Fruit fly (Drosophila melanogaster): Measurements from ENCODE around the gene pr.

Gene pr

DNA sequence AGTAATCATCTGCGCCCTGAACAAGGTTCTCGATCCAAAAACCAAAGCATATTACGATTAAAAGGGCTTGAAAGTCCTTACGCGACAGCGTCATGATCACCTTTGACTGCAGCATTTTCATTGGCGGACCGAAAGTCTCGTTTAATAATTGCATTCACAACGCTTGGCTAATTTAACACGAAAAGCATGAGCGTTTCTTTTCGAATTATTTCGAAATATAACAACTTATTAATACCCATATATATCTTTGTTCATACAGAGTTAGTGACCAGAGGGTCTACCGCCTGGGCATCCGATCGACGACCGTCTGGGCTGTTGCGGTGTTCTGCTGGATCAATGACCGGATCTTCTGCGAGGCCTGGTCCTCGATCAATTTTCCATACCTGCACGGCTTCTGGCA is 3.2 kb downstream of the pr start, which contains the start of gene CG10730:
Gene CG10730 (minus strand): TSS at position 101 of the 400 bp plus-strand sequence.
- TF ChIP-seq EcR (GFP tag; optimal IDR thresholded peaks at IDR 0.05), result no peak
- no peak for TF ChIP-seq pan (optimal IDR thresholded peaks at IDR 0.05)
- TF ChIP-seq Dll (optimal IDR thresholded peaks at IDR 0.05), result no peak
- no peak for TF ChIP-seq CG8478 (optimal IDR thresholded peaks at IDR 0.05)
- no peak for TF ChIP-seq usp (GFP tag; optimal IDR thresholded peaks at IDR 0.05)
- no peak for TF ChIP-seq psq (optimal IDR thresholded peaks at IDR 0.05)

DNA sequence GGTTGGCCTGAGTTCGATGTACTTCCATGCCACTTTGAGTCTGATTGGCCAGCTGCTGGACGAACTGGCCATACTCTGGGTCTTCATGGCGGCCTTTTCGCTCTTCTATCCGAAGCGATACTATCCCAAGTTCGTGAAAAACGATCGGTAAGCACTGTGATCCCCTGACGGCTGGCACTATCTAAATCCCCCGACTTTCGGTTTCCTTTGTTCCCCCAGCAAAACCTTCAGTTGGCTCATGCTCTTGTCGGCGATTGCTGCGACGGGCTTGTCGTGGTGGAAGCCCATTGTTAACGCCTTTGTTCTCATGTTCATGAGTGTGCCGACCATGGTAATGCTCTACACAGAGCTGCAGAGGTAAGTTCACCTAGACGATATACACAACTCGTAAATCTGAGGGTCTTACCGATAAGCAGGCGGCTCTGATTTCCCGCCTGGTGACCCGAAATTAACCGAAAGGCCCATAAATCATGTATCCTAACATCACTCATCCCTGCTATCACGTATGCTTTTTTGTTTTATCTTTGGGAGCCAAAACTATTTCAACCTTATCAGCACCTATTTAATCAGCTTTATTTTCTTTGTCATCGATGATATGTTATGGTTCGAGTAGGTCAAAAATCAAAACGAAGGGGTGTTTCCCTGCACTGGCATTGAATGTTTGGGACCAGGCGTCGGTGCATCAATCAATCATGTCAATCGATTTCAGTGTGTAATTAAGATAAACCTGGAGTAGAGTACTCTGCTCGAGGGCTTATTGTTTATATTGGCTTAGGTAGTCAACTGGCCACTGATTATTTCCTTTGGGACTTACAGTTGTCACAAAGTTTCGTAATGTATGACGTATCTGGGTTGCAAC is 5.9 kb downstream of the pr start:
- TF ChIP-seq psq (optimal IDR thresholded peaks at IDR 0.05) (no peak), usp (GFP tag; optimal IDR thresholded peaks at IDR 0.05) (no peak), EcR (GFP tag; optimal IDR thresholded peaks at IDR 0.05) (no peak), Dll (optimal IDR thresholded peaks at IDR 0.05) (no peak), CG8478 (optimal IDR thresholded peaks at IDR 0.05) (no peak), pan (optimal IDR thresholded peaks at IDR 0.05) (no peak)

DNA sequence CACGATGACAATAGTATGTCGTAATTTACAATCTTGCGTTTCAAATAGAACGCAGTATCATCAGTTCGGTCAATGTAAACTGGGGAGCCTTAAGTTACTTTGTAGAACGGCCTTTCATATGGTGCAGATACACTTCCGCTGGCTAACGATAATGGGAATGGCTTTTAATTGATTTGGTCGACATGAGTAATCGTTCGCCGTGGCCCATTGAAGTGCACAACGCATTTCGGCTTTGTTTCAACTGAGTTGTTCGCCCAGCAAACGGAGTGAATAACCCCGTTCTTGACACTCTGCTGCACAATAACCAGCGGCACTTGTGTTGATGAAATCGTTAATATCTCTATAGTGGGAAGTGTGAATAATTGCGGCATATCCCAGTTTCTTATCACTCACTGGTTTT is 7.3 kb downstream of the pr start:
- TF ChIP-seq EcR (GFP tag; optimal IDR thresholded peaks at IDR 0.05) (no peak), pan (optimal IDR thresholded peaks at IDR 0.05) (no peak), Dll (optimal IDR thresholded peaks at IDR 0.05) (no peak), psq (optimal IDR thresholded peaks at IDR 0.05) (no peak), usp (GFP tag; optimal IDR thresholded peaks at IDR 0.05) (no peak), CG8478 (optimal IDR thresholded peaks at IDR 0.05) (no peak)

DNA sequence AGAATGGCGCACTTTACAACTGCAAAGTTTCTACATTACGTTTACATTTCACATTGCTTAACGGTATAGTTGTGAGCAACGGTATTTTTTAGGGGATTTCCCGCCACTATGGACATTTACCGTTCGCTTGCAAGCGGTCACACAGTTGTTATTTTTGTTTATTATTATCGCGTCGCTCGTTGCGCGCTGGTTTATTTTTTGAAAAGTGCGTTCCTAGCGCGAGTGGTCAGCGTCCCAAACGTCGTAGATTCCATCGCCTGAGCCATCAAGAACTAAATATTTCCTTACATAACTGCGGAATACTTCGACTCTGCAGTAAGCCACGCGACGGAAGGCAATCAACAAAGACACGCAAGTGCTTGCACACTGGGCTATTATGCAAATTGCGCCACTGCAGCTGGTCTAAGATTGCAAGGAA is 9.0 kb downstream of the pr start, which contains the start of gene bwa:
Gene bwa (plus strand): TSS at position 159 of the 418 bp plus-strand sequence.
- TF ChIP-seq Dll (optimal IDR thresholded peaks at IDR 0.05), result no peak
- no peak for TF ChIP-seq pan (optimal IDR thresholded peaks at IDR 0.05)
- TF ChIP-seq usp (GFP tag; optimal IDR thresholded peaks at IDR 0.05), result no peak
- TF ChIP-seq EcR (GFP tag; optimal IDR thresholded peaks at IDR 0.05), result no peak
- no peak for TF ChIP-seq psq (optimal IDR thresholded peaks at IDR 0.05)
- TF ChIP-seq CG8478 (optimal IDR thresholded peaks at IDR 0.05), result no peak

DNA sequence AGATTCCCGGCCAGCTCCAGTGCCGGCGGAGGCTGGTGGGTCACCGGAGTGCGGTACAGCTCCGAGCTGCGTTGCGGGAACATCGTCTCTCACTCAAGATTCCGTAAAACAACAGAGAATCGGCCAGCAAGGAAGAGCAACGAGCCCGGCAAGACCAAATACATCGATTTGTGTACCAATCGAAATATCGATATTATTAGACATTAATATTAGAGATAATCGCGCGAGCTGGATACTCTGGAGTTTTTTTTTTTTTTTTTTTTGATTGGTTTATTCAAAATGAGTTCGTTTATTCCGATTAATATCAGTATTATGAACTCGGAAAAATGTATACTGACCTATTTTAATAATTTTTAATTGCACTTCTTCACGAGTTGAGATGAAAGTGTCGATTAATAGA is 9.7 kb downstream of the pr start, which contains the start of gene vls:
Gene vls (minus strand): TSS at position 164 of the 400 bp plus-strand sequence.
- TF ChIP-seq EcR (GFP tag; optimal IDR thresholded peaks at IDR 0.05) (no peak), psq (optimal IDR thresholded peaks at IDR 0.05) (no peak), usp (GFP tag; optimal IDR thresholded peaks at IDR 0.05) (no peak), pan (optimal IDR thresholded peaks at IDR 0.05) (no peak), CG8478 (optimal IDR thresholded peaks at IDR 0.05) (no peak), Dll (optimal IDR thresholded peaks at IDR 0.05) (no peak)

DNA sequence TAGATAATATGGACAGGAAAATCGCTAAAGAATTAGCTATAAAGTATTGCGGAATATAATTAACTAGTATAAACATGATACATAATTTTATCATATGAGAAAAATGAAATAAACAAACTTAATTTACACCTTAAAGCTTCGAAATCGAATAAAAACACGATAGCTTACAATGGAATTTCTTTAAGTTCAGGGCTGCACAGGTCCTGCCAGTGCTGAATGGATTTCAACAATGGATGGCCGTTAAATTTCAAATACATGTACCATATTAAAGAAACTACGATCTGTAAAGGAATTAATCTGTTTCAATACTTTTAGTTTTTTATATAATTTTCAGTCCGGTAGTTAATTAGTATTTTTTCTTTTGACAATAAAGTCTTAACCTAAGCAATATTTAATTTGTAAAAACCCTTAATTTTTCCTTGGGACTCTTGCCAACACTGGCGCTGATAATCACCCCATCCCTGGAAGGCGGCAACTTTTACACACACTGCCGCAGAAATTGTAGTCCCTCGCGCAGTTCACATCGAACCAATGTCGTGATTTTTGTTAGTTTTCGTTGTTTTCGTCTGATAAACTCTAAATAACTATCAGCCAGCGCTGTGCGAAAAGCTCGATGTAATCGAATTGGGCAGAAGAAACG is 14.1 kb downstream of the pr start, which contains the start of the genes barr and lok:
Gene barr (minus strand): TSS at position 353 of the 640 bp plus-strand sequence.
Gene lok (plus strand): TSS at position 405 of the 640 bp plus-strand sequence.
- TF ChIP-seq CG8478 (optimal IDR thresholded peaks at IDR 0.05), result no peak

DNA sequence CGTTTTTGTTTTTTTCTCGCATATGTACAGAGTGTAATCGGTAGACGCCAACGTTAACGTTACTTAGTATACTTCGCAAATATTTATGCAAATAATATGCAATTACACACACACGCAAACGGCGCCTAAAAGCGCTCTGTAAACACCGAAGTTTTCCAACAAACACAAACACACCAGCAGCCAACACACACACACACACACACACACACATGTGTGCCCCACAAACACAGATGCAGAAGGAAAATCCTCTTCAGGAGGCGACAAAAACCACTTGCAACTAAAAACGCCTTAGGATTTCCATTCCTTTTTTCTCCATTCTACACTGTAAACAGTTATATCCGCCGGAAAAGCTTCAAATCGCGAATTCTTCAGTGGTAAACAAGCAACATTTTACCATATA is 17.9 kb downstream of the pr start:
- TF ChIP-seq pan (optimal IDR thresholded peaks at IDR 0.05) (no peak), EcR (GFP tag; optimal IDR thresholded peaks at IDR 0.05) (no peak), CG8478 (optimal IDR thresholded peaks at IDR 0.05) (no peak), psq (optimal IDR thresholded peaks at IDR 0.05) (no peak), usp (GFP tag; optimal IDR thresholded peaks at IDR 0.05) (no peak), Dll (optimal IDR thresholded peaks at IDR 0.05) (no peak)

DNA sequence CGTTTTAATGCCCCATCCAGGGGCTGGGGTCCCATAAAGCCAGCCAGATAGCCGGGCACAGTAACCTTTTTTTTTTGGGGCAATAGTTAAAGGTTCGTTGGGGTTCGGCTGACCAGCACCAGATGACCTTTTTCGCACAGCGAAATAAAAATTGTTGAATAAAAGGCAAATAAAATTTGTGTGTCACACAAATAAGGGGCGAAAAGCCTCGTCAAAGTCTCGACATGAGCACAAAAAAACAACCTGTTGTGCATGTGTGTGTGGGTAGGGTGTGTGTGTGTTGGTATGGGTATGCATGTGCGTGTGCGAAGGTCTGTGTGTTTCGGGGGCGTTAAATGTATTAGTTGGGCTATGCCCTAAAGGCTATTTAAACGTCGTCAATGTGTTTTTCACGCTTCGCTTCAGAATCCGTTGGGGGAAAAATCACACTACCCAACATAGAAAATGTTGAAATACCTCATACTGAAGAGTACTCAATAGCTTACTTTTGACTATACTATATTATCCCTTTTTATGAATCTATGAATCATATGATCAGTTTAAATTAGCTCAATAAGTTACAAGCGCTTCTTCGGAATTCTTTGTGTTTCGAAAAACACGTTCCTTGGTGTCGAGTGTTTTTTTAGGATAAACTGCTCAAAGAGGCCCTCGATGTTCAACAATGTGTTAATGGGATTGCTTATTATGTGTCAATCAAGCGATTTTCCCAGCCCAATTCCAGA is 23.9 kb downstream of the pr start:
- TF ChIP-seq usp (GFP tag; optimal IDR thresholded peaks at IDR 0.05) (no peak), EcR (GFP tag; optimal IDR thresholded peaks at IDR 0.05) (no peak), pan (optimal IDR thresholded peaks at IDR 0.05) (no peak), Dll (optimal IDR thresholded peaks at IDR 0.05) (no peak), CG8478 (optimal IDR thresholded peaks at IDR 0.05) (no peak), psq (optimal IDR thresholded peaks at IDR 0.05) (no peak)

DNA sequence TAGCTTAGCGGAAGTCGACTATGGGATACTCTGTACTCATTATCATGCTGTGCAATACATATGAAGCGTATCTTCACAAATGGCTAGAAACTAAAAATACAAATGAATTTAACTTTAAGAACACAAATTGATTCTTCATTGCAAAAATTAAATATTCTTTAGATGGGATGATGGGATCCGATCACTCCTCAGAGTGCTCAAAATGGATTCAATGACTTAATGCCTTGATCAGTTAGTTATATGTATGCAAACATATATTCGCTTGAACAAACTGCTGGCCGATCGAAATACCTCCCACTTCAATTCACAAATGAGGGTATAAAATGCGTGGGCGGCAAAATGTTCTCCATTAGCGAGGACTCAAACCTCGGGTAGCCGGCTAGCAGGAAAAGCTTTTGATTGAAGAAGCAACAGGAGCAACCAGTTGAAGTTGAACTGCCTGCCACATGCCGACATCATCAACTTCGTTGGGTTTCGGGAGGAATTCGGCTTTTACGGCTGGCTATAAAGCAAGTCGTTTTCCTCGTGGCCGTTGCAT is 47.8 kb downstream of the pr start, which contains the start of gene sNPF:
Gene sNPF (plus strand): TSS at position 534 of the 538 bp plus-strand sequence.
- no peak for TF ChIP-seq usp (GFP tag; optimal IDR thresholded peaks at IDR 0.05)
- TF ChIP-seq pan (optimal IDR thresholded peaks at IDR 0.05), result peak; percentile 27
- TF ChIP-seq psq (optimal IDR thresholded peaks at IDR 0.05), result no peak
- no peak for TF ChIP-seq EcR (GFP tag; optimal IDR thresholded peaks at IDR 0.05)
- TF ChIP-seq CG8478 (optimal IDR thresholded peaks at IDR 0.05), result no peak
- no peak for TF ChIP-seq Dll (optimal IDR thresholded peaks at IDR 0.05)

DNA sequence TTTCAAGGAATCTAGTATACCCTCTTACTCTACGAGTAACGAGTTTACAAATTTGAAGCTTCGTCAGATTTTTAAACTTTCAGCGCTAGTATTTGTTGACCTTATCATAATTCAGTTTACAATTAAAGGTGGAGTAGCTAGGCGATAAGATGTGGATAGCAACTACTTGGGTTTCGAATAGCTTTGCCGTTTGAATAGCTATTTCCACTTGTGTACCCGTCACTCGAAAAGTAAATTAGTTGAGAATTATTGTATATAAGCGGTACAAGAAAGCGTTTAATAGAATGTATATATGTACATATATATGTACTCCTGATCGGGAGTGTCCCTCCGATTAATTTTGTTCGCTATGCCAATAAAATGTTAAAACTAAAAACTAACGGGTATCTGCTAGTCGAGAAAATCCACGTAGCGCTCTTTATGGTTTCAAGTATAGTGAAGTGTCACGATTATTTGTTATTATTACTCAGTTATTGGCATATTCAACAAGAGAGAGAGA is 48.9 kb downstream of the pr start:
- TF ChIP-seq pan (optimal IDR thresholded peaks at IDR 0.05) (no peak), CG8478 (optimal IDR thresholded peaks at IDR 0.05) (no peak), Dll (optimal IDR thresholded peaks at IDR 0.05) (no peak), psq (optimal IDR thresholded peaks at IDR 0.05) (no peak), EcR (GFP tag; optimal IDR thresholded peaks at IDR 0.05) (no peak), usp (GFP tag; optimal IDR thresholded peaks at IDR 0.05) (no peak)

DNA sequence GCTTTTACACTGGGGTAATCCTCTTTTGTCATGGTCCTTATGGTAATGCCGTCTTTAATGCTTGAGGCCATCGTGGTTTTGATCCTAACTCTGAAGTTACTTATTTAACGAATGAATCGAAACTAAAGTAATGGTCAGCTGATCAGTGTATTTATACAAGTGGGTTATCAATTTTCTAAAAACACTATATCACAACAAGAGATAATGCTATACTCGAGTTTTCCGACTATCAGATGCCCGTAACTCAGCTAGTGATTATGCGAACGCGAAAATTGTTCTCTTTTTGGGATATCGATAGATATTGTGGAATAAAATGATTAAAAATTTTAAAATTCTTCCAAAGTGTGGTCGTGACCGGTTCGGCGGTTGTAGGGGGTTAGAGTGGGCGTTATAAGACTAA is 49.5 kb downstream of the pr start, which contains the start of gene AANATL3:
Gene AANATL3 (minus strand): TSS at position 101 of the 400 bp plus-strand sequence.
- no peak for TF ChIP-seq CG8478 (optimal IDR thresholded peaks at IDR 0.05)
- no peak for TF ChIP-seq pan (optimal IDR thresholded peaks at IDR 0.05)
- TF ChIP-seq EcR (GFP tag; optimal IDR thresholded peaks at IDR 0.05), result no peak
- no peak for TF ChIP-seq psq (optimal IDR thresholded peaks at IDR 0.05)
- TF ChIP-seq Dll (optimal IDR thresholded peaks at IDR 0.05), result no peak
- no peak for TF ChIP-seq usp (GFP tag; optimal IDR thresholded peaks at IDR 0.05)

Data from whole organism.